Worm (Caenorhabditis elegans) whole organism, L3 larva: ENCODE measurements around the gene gtap-2.

Source experiments
- mdl-1 ChIP-seq: fragments of 150-350 bp; optimal IDR thresholded peaks from 2 replicates; lab custom pipeline; 2014; ENCODE audit warnings: missing biosample characterization, missing genetic modification characterization
- nhr-23 ChIP-seq: fragments of 150-350 bp; optimal IDR thresholded peaks from 2 replicates; lab custom pipeline; 2014; ENCODE audit warnings: missing biosample characterization, missing genetic modification reagents, missing genetic modification characterization
- snpc-4 ChIP-seq: fragments of 150-350 bp; optimal IDR thresholded peaks from 2 replicates; lab custom pipeline; 2014; ENCODE audit warnings: missing biosample characterization, missing genetic modification characterization
- tbx-2 ChIP-seq: sonication (generic microtip); optimal IDR thresholded peaks from 2 replicates; lab custom pipeline; 2016; ENCODE audit warnings: mild to moderate bottlenecking, missing genetic modification characterization, missing compliant biosample characterization

DNA sequence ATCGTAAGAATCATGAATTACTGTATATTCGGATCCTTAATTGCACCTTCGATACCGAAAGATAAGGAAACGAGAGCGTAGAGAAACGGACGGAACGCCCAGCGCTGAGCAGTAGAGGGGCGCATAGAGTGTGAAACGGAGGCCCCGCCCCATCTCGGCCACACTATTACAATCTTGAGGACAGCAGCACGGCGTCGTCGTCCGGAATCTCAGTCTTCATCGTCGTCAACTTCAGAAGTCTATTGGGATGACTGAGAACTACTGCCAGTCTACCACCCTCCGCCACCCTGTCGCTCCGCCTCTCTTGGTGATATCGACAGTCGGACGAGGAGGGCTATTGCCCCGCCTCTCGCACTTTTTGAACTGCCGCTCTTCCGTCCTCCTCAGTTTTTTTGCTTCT is 43.6 kb upstream of the gtap-2 start:
- no peak for TF ChIP-seq mdl-1 (tag; lab: Kevin White, UChicago)
- no peak for TF ChIP-seq snpc-4 (tag; lab: Kevin White, UChicago)
- no peak for TF ChIP-seq nhr-23 (tag; lab: Kevin White, UChicago)
- no peak for TF ChIP-seq tbx-2 (tag; lab: Kevin White, UChicago)
